Worm (Caenorhabditis elegans) whole organism, L4/young adult: Measurements from ENCODE around the gene F23A7.1.

Experiments used
- W03F9.2 ChIP-seq: fragments of 150-350 bp; optimal IDR thresholded peaks from 2 replicates; lab custom pipeline; 2014; ENCODE audit warnings: missing biosample characterization, missing genetic modification characterization
- dao-5 ChIP-seq: sonication (generic microtip); optimal IDR thresholded peaks from 2 replicates; lab custom pipeline; 2016; ENCODE audit warnings: missing genotype, missing genetic modification characterization, moderate library complexity, missing compliant biosample characterization
- him-1 ChIP-seq: sonication (generic microtip); optimal IDR thresholded peaks from 2 replicates; lab custom pipeline; 2016; ENCODE audit warnings: missing genotype, missing genetic modification reagents, missing genetic modification characterization, missing compliant biosample characterization

- no peak for TF ChIP-seq dao-5 (tag; lab: Kevin White, UChicago)
- no peak for TF ChIP-seq W03F9.2 (tag; lab: Kevin White, UChicago)
- TF ChIP-seq him-1 (tag; lab: Kevin White, UChicago) = no peak
These were observed 6.7 kb upstream of the F23A7.1 start, which contains the start of gene R11.4 for ce11 chrX:16210518-16210917.
